Fruit fly (Drosophila melanogaster) whole organism, embryonic: ENCODE results near the gene Sfp70A4.

Experiments used
- Adf1 ChIP-seq: fragments of 200-800 bp; sonication (Bioruptor generic); IDR thresholded peaks from 2 replicates; pipeline ENCODE4 v1.3.6; 2022; ENCODE audit warnings: missing biosample characterization, missing genetic modification characterization
- CG10274 ChIP-seq: fragments of 200-800 bp; sonication (Bioruptor generic); optimal IDR thresholded peaks from 3 replicates; lab custom pipeline; 2017; ENCODE audit warnings: missing biosample characterization, mild to moderate bottlenecking, missing genetic modification characterization
- CG10321 ChIP-seq: fragments of 200-800 bp; sonication (Bioruptor generic); IDR thresholded peaks from 2 replicates; pipeline ENCODE4 v1.3.6; 2022; ENCODE audit warnings: missing biosample characterization, missing genetic modification characterization
- CG10565 ChIP-seq: fragments of 200-800 bp; sonication (Bioruptor generic); optimal IDR thresholded peaks from 3 replicates; lab custom pipeline; 2016; ENCODE audit warnings: missing biosample characterization, mild to moderate bottlenecking, missing genetic modification characterization
- CG11456 ChIP-seq: fragments of 200-800 bp; sonication (Bioruptor generic); IDR thresholded peaks from 3 replicates; pipeline ENCODE4 v1.3.6; 2022; ENCODE audit warnings: missing biosample characterization, missing genetic modification characterization
- CG13894 ChIP-seq: fragments of 200-800 bp; sonication (Bioruptor generic); optimal IDR thresholded peaks from 3 replicates; lab custom pipeline; 2018; ENCODE audit warnings: missing biosample characterization, mild to moderate bottlenecking, missing genetic modification characterization, moderate library complexity
- CG15601 ChIP-seq: fragments of 200-800 bp; sonication (Bioruptor generic); optimal IDR thresholded peaks from 3 replicates; lab custom pipeline; 2019; ENCODE audit warnings: missing biosample characterization, mild to moderate bottlenecking, missing genetic modification characterization, moderate library complexity
- CG17385 ChIP-seq: fragments of 200-800 bp; sonication (Bioruptor generic); optimal IDR thresholded peaks from 3 replicates; lab custom pipeline; 2018; ENCODE audit warnings: missing biosample characterization, mild to moderate bottlenecking, missing genetic modification characterization
- CG32532 ChIP-seq: fragments of 200-800 bp; sonication (Bioruptor generic); IDR thresholded peaks from 2 replicates; pipeline ENCODE4 v1.3.6; 2022; ENCODE audit warnings: missing biosample characterization, missing genetic modification characterization
- CG4424 ChIP-seq: fragments of 200-800 bp; sonication (Bioruptor generic); optimal IDR thresholded peaks from 3 replicates; lab custom pipeline; 2016; ENCODE audit warnings: missing biosample characterization, missing genetic modification characterization
- CG4730 ChIP-seq: fragments of 200-800 bp; sonication (Bioruptor generic); IDR thresholded peaks from 2 replicates; pipeline ENCODE4 v1.3.6; 2022; ENCODE audit warnings: missing biosample characterization, missing genetic modification characterization
- CG5180 ChIP-seq: fragments of 200-800 bp; sonication (Bioruptor generic); optimal IDR thresholded peaks from 3 replicates; lab custom pipeline; 2017; ENCODE audit warnings: missing biosample characterization, missing genetic modification characterization, mild to moderate bottlenecking, moderate library complexity, missing genetic modification reagents
- CG6254 ChIP-seq: fragments of 200-800 bp; sonication (Bioruptor generic); optimal IDR thresholded peaks from 3 replicates; lab custom pipeline; 2017; ENCODE audit warnings: mild to moderate bottlenecking, missing biosample characterization, missing genetic modification reagents, missing genetic modification characterization
- CG7839 ChIP-seq: fragments of 200-800 bp; sonication (Bioruptor generic); optimal IDR thresholded peaks from 3 replicates; lab custom pipeline; 2018; ENCODE audit warnings: missing biosample characterization, mild to moderate bottlenecking, missing genetic modification characterization, moderate library complexity
- CG9817 ChIP-seq: fragments of 200-800 bp; sonication (Bioruptor generic); optimal IDR thresholded peaks from 2 replicates; lab custom pipeline; 2018; ENCODE audit warnings: missing biosample characterization, mild to moderate bottlenecking, missing genetic modification characterization, moderate library complexity
- CTCF ChIP-seq: fragments of 200-800 bp; sonication (Bioruptor generic); optimal IDR thresholded peaks from 2 replicates; lab custom pipeline; 2017; ENCODE audit warnings: missing biosample characterization, mild to moderate bottlenecking, missing genetic modification characterization, moderate library complexity
- Dad ChIP-seq: fragments of 200-800 bp; sonication (Bioruptor generic); optimal IDR thresholded peaks from 3 replicates; lab custom pipeline; 2016; ENCODE audit warnings: missing biosample characterization, missing genetic modification characterization
- Dek ChIP-seq: fragments of 200-800 bp; sonication (Bioruptor generic); optimal IDR thresholded peaks from 3 replicates; lab custom pipeline; 2019; ENCODE audit warnings: missing biosample characterization, mild to moderate bottlenecking, missing genetic modification characterization, moderate library complexity
- Dfd ChIP-seq, 2 experiments: fragments of >200 bp; optimal IDR thresholded peaks; 2 replicates each; lab custom pipeline; 2017; ENCODE audit warnings: missing biosample characterization in 2 of 2, missing genetic modification characterization in 2 of 2
- HHEX ChIP-seq: fragments of 200-800 bp; sonication (Bioruptor generic); optimal IDR thresholded peaks from 3 replicates; lab custom pipeline; 2017; ENCODE audit warnings: missing biosample characterization, mild to moderate bottlenecking, missing genetic modification characterization, missing genetic modification reagents
- Med ChIP-seq: fragments of 200-800 bp; sonication (Bioruptor generic); peaks from one replicate; lab custom pipeline; 2016; ENCODE audit warnings: missing biosample characterization, missing genetic modification characterization, mild to moderate bottlenecking, inconsistent platforms, moderate library complexity
- Meics ChIP-seq: fragments of 200-800 bp; sonication (Bioruptor generic); optimal IDR thresholded peaks from 2 replicates; lab custom pipeline; 2017; ENCODE audit warnings: missing biosample characterization, mild to moderate bottlenecking, missing genetic modification characterization
- Mes4 ChIP-seq: fragments of 200-800 bp; sonication (Bioruptor generic); optimal IDR thresholded peaks from 2 replicates; lab custom pipeline; 2016; ENCODE audit warnings: missing biosample characterization, missing genetic modification characterization
- Myb ChIP-seq: fragments of 200-800 bp; sonication (Bioruptor generic); optimal IDR thresholded peaks from 2 replicates; lab custom pipeline; 2016; ENCODE audit warnings: missing biosample characterization, missing genetic modification characterization
- Neu2 ChIP-seq: fragments of 200-800 bp; sonication (Bioruptor generic); optimal IDR thresholded peaks from 3 replicates; lab custom pipeline; 2016; ENCODE audit warnings: missing biosample characterization, missing genetic modification characterization, borderline replicate concordance
- NfI ChIP-seq: fragments of 200-800 bp; sonication (Bioruptor generic); optimal IDR thresholded peaks from 3 replicates; lab custom pipeline; 2018; ENCODE audit warnings: missing biosample characterization, mild to moderate bottlenecking, missing genetic modification characterization, moderate library complexity
- Optix ChIP-seq: fragments of 200-800 bp; sonication (Bioruptor generic); IDR thresholded peaks from 3 replicates; pipeline ENCODE4 v1.3.6; 2022; ENCODE audit warnings: missing biosample characterization, missing genetic modification characterization
- PHDP ChIP-seq: fragments of 200-800 bp; sonication (Bioruptor generic); optimal IDR thresholded peaks from 3 replicates; lab custom pipeline; 2018; ENCODE audit warnings: missing biosample characterization, mild to moderate bottlenecking, missing genetic modification characterization, moderate library complexity
- Pdp1 ChIP-seq, 2 experiments: fragments of 200-800 bp; sonication (Bioruptor generic); optimal IDR thresholded peaks; 3 replicates each; lab custom pipeline; 2016; ENCODE audit warnings: missing biosample characterization in 2 of 2, missing genetic modification characterization in 2 of 2, mild to moderate bottlenecking in 1 of 2, moderate library complexity in 1 of 2
- Sin3A ChIP-seq: fragments of >200 bp; optimal IDR thresholded peaks from 2 replicates; lab custom pipeline; 2018
- Sry-β ChIP-seq: fragments of 200-800 bp; sonication (Bioruptor generic); optimal IDR thresholded peaks from 2 replicates; lab custom pipeline; 2018; ENCODE audit warnings: missing biosample characterization, mild to moderate bottlenecking, missing genetic modification characterization, moderate library complexity
- Trl ChIP-seq, 3 experiments: fragments of >200 bp in 2 of 3; fragments of 200-800 bp in 1 of 3; sonication (Bioruptor generic) in 1 of 3; optimal IDR thresholded peaks; 2 replicates in 1 of 3; 3 replicates in 2 of 3; lab custom pipeline; 2016 to 2017; ENCODE audit warnings: missing biosample characterization in 1 of 3, missing genetic modification characterization in 1 of 3
- abd-A ChIP-seq: fragments of 200-800 bp; sonication (Bioruptor generic); optimal IDR thresholded peaks from 3 replicates; lab custom pipeline; 2019; ENCODE audit warnings: missing biosample characterization, mild to moderate bottlenecking, missing genetic modification characterization, moderate library complexity
- br ChIP-seq: fragments of >200 bp; optimal IDR thresholded peaks from 2 replicates; lab custom pipeline; 2017
- cas ChIP-seq: fragments of 200-800 bp; sonication (Bioruptor generic); IDR thresholded peaks from 2 replicates; pipeline ENCODE4 v1.3.6; 2022; ENCODE audit warnings: missing biosample characterization, missing genetic modification characterization
- chif ChIP-seq, 2 experiments: fragments of 200-800 bp; sonication (Bioruptor generic); optimal IDR thresholded peaks; 3 replicates each; lab custom pipeline; 2016; ENCODE audit warnings: missing biosample characterization in 2 of 2, missing genetic modification characterization in 2 of 2
- crol ChIP-seq: fragments of 200-800 bp; sonication (Bioruptor generic); IDR thresholded peaks from 2 replicates; pipeline ENCODE4 v1.3.6; 2022; ENCODE audit warnings: missing biosample characterization, missing genetic modification characterization
- gsb-n ChIP-seq: fragments of 200-800 bp; sonication (Bioruptor generic); optimal IDR thresholded peaks from 3 replicates; lab custom pipeline; 2018; ENCODE audit warnings: missing biosample characterization, mild to moderate bottlenecking, missing genetic modification characterization
- inv ChIP-seq: fragments of 200-800 bp; sonication (Bioruptor generic); IDR thresholded peaks from 2 replicates; pipeline ENCODE4 v1.3.6; 2022; ENCODE audit warnings: missing biosample characterization, missing genetic modification characterization; ENCODE audit not compliant: partially characterized antibody
- nmo ChIP-seq: fragments of 200-800 bp; sonication (Bioruptor generic); optimal IDR thresholded peaks from 2 replicates; lab custom pipeline; 2018; ENCODE audit warnings: missing biosample characterization, mild to moderate bottlenecking, missing genetic modification characterization, moderate library complexity
- otp ChIP-seq: fragments of 200-800 bp; sonication (Bioruptor generic); IDR thresholded peaks from 3 replicates; pipeline ENCODE4, ENCODE4 v1.3.6; 2022; ENCODE audit warnings: missing biosample characterization, missing genetic modification characterization
- pita ChIP-seq: fragments of 200-800 bp; sonication (Bioruptor generic); optimal IDR thresholded peaks from 2 replicates; lab custom pipeline; 2017; ENCODE audit warnings: missing biosample characterization, mild to moderate bottlenecking, missing genetic modification characterization
- psq ChIP-seq: fragments of 200-800 bp; sonication (Bioruptor generic); optimal IDR thresholded peaks from 2 replicates; lab custom pipeline; 2017; ENCODE audit warnings: missing biosample characterization, missing genetic modification characterization
- sqz ChIP-seq: fragments of 200-800 bp; sonication (Bioruptor generic); optimal IDR thresholded peaks from 3 replicates; lab custom pipeline; 2018; ENCODE audit warnings: missing biosample characterization, mild to moderate bottlenecking, missing genetic modification characterization
- stc ChIP-seq: fragments of 200-800 bp; sonication (Bioruptor generic); IDR thresholded peaks from 2 replicates; pipeline ENCODE4 v1.3.6; 2022; ENCODE audit warnings: missing biosample characterization, missing genetic modification characterization
- toy ChIP-seq: fragments of 200-800 bp; sonication (Bioruptor generic); IDR thresholded peaks from 2 replicates; pipeline ENCODE4 v1.3.6; 2022; ENCODE audit warnings: missing biosample characterization, missing genetic modification characterization

Sfp70A4 gene

dm6 chr3L:13286640-13287039 is 10.0 kb downstream of the Sfp70A4 start:
- TF ChIP-seq Dfd (GFP tag; optimal IDR thresholded peaks at IDR 0.05; lab: Kevin White, UChicago) (no peak), toy (no peak), Dad (GFP tag; lab: Kevin White, UChicago) (no peak), Adf1 (GFP tag; lab: Robert Waterston, UW) (no peak), Neu2 (GFP tag; lab: Kevin White, UChicago) (no peak), CG10274 (GFP tag; lab: Kevin White, UChicago) (no peak), Dek (tag; lab: Kevin White, UChicago) (no peak), crol (GFP tag; lab: Robert Waterston, UW) (0 out of 2 replicates have a peak, but pooled peaks have one; percentile 17), CG10321 (GFP tag; lab: Robert Waterston, UW) (no peak), stc (GFP tag; lab: Robert Waterston, UW) (no peak), Myb (no peak), CG4730 (GFP tag; lab: Robert Waterston, UW) (no peak), CG4424 (GFP tag; lab: Kevin White, UChicago) (no peak), sqz (GFP tag; lab: Kevin White, UChicago) (peak; percentile 51), CG13894 (tag; lab: Kevin White, UChicago) (peak; percentile 57)

DNA sequence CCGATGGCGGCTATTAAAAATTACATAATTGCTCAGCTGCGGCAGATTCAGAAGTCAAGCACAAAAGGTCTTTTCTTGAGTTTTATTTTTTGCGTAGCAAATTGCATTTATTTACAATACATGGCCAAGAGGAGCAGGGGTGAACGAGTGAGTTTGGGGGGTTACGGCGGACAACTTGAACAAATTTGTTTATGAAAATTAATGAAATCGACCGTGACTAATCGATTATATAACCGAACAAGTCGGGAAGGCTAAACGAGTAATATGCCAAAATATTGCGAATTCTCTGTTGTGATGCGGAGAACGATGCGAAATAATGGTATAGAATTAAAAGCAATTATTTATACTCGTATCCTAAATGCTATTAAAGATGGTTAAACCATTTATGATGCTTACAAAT is 12.4 kb downstream of the Sfp70A4 start:
- TF ChIP-seq Pdp1 (GFP tag; optimal IDR thresholded peaks at IDR 0.05; lab: Kevin White, UChicago) (peak in 1 of 2 experiments; percentile 88), Med (GFP tag; lab: Kevin White, UChicago) (no peak), PHDP (no peak), gsb-n (tag; lab: Kevin White, UChicago) (peak; percentile 75)

DNA sequence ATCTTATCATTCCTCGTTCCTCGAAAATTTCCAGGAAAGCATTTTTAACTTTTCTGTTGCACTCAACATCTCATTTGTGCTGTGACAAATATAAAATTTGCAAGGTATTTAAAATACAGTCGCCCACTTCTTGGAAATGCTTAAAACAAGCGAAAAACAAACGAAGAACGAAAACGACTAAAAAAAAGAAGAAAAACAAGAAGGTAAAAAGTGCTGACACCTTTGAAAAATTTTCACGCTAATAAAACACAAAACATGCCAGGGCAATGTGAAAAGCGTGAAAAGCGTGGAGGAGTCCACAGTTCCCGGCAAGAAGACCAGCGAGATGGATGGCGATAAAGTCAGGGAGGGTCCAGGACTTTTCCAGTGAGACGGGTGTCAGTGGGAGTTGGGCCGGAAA is 14.6 kb downstream of the Sfp70A4 start:
- TF ChIP-seq CG9817 = no peak
- TF ChIP-seq inv (GFP tag; lab: Robert Waterston, UW) = no peak
- TF ChIP-seq Mes4 (GFP tag; lab: Kevin White, UChicago) = no peak
- TF ChIP-seq Meics (GFP tag; lab: Kevin White, UChicago) = no peak
- TF ChIP-seq br (lab: Kevin White, UChicago) = no peak
- no peak for TF ChIP-seq CG5180
- no peak for TF ChIP-seq Myb

- TF ChIP-seq CTCF (GFP tag; lab: Kevin White, UChicago) (peak; percentile 87), pita (GFP tag; lab: Kevin White, UChicago) (no peak), CG10274 (GFP tag; lab: Kevin White, UChicago) (no peak), CG32532 (0 out of 2 replicates have a peak, but pooled peaks have one; percentile 9), inv (GFP tag; lab: Robert Waterston, UW) (0 out of 2 replicates have a peak, but pooled peaks have one; percentile 14), abd-A (tag; lab: Kevin White, UChicago) (peak; percentile 22), CG11456 (0 out of 3 replicates have a peak, but pooled peaks have one; percentile 44)
Measured at dm6 chr3L:13271282-13271681, 25.4 kb downstream of the Sfp70A4 start.

DNA sequence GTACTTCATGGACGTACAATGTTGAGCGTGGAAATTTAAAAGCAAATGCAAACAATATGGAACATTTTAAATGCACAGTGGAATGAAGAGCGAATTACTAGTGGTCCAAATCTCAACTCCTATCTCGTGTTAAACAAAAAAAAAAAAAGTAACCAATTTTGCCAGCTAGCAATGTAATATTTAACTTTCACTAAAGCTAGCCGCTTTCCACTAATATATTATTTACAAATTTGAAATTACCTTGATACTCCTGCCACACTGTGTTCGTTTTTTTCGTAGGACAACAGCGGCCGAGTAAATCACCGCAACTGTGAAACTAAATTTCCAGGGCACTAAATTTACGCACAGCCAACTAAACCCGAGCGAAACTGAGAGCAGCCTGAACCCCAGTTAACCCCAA is 28.8 kb downstream of the Sfp70A4 start:
- TF ChIP-seq CG6254 = no peak
- TF ChIP-seq Sin3A = no peak
- no peak for TF ChIP-seq CG15601
- no peak for TF ChIP-seq psq (GFP tag; lab: Kevin White, UChicago)
- no peak for TF ChIP-seq otp (GFP tag; lab: Robert Waterston, UW)
- TF ChIP-seq Trl (optimal IDR thresholded peaks at IDR 0.05; lab: Kevin White, UChicago) = no peak
- TF ChIP-seq Trl (GFP tag; optimal IDR thresholded peaks at IDR 0.05; lab: Kevin White, UChicago) = no peak
- TF ChIP-seq CG7839 (tag; lab: Kevin White, UChicago) = no peak
- TF ChIP-seq NfI (GFP tag; lab: Kevin White, UChicago) = no peak
- no peak for TF ChIP-seq cas (GFP tag; lab: Robert Waterston, UW)
- no peak for TF ChIP-seq CG10565 (GFP tag; lab: Kevin White, UChicago)
- no peak for TF ChIP-seq HHEX (GFP tag; lab: Kevin White, UChicago)
- TF ChIP-seq Sry-β = no peak
- TF ChIP-seq Optix = no peak
- no peak for TF ChIP-seq CG17385 (GFP tag; lab: Kevin White, UChicago)
- no peak for TF ChIP-seq toy
- no peak for TF ChIP-seq nmo
- no peak for TF ChIP-seq chif (GFP tag; optimal IDR thresholded peaks at IDR 0.05; lab: Kevin White, UChicago)
